Worm (Caenorhabditis elegans): Measurements from ENCODE around the gene Y56A3A.31.

Gene Y56A3A.31

ce11 chrIII:11978742-11979141 lies 4.5 kb downstream of the Y56A3A.31 start, which contains the start of gene Y56A3A.30:
Gene Y56A3A.30, minus strand, starts transcription at chrIII:11979065.
- TF ChIP-seq lin-29 (GFP tag; IDR thresholded peaks at IDR 0.05) = no peak
- no peak for TF ChIP-seq F49E8.2 (tag; optimal IDR thresholded peaks at IDR 0.05; ENCODE audit: borderline replicate concordance)
- no peak for TF ChIP-seq lir-3 (tag; optimal IDR thresholded peaks at IDR 0.05)
- TF ChIP-seq madf-5 (GFP tag; IDR thresholded peaks at IDR 0.05) = no peak
- no peak for TF ChIP-seq cey-2 (tag; optimal IDR thresholded peaks at IDR 0.05; ENCODE audit: borderline replicate concordance, insufficient read depth)
- no peak for TF ChIP-seq mep-1 (tag; optimal IDR thresholded peaks at IDR 0.05)
- no peak for TF ChIP-seq nhr-11 (tag; optimal IDR thresholded peaks at IDR 0.05)
- TF ChIP-seq hmg-1.1 (GFP tag; IDR thresholded peaks at IDR 0.05) = no peak
- TF ChIP-seq zag-1 (tag; optimal IDR thresholded peaks at IDR 0.05) = no peak
- no peak for TF ChIP-seq lim-7 (GFP tag; IDR thresholded peaks at IDR 0.05)
- TF ChIP-seq unc-39 (tag; optimal IDR thresholded peaks at IDR 0.05) = no peak
- no peak for TF ChIP-seq ceh-44 (GFP tag; IDR thresholded peaks at IDR 0.05)
- no peak for TF ChIP-seq T20F7.1 (GFP tag; optimal IDR thresholded peaks at IDR 0.05)
- TF ChIP-seq snpc-4 (tag; optimal IDR thresholded peaks at IDR 0.05) = no peak
- TF ChIP-seq ZK337.2 (GFP tag; IDR thresholded peaks at IDR 0.05) = no peak
- TF ChIP-seq dmd-9 (GFP tag; IDR thresholded peaks at IDR 0.05) = no peak

- TF ChIP-seq F37D6.2 (tag; optimal IDR thresholded peaks at IDR 0.05) = no peak
- TF ChIP-seq aly-2 (tag; optimal IDR thresholded peaks at IDR 0.05) = no peak
- TF ChIP-seq duxl-1 (tag; optimal IDR thresholded peaks at IDR 0.05; ENCODE audit: poor library complexity) = no peak
- TF ChIP-seq nhr-77 (tag; optimal IDR thresholded peaks at IDR 0.05) = no peak
- TF ChIP-seq php-3 (GFP tag; IDR thresholded peaks at IDR 0.05) = no peak
- TF ChIP-seq ceh-44 (GFP tag; IDR thresholded peaks at IDR 0.05) = no peak
- no peak for TF ChIP-seq mep-1 (tag; optimal IDR thresholded peaks at IDR 0.05)
- peak; percentile 94 for TF ChIP-seq aha-1 (tag)
These were observed 6.5 kb downstream of the Y56A3A.31 start for ce11 chrIII:11980743-11981142.

- TF ChIP-seq ceh-28 (tag; optimal IDR thresholded peaks at IDR 0.05) (no peak), zip-2 (tag; optimal IDR thresholded peaks at IDR 0.05) (no peak), ctbp-1 (GFP tag; IDR thresholded peaks at IDR 0.05) (0 out of 2 replicates have a peak, but pooled peaks have one; percentile 38), nhr-11 (tag; optimal IDR thresholded peaks at IDR 0.05) (no peak), lin-13 (GFP tag; optimal IDR thresholded peaks at IDR 0.05) (peak; percentile 52), sdz-12 (GFP tag; optimal IDR thresholded peaks at IDR 0.05) (no peak), jun-1 (tag; optimal IDR thresholded peaks at IDR 0.05) (no peak), F44E2.7 (GFP tag; IDR thresholded peaks at IDR 0.05) (no peak), unc-62 (GFP tag; optimal IDR thresholded peaks at IDR 0.05 in 1 of 2) (peak in 1 of 2 experiments; percentile 80), unc-62 (tag; optimal IDR thresholded peaks at IDR 0.05) (no peak), zip-11 (GFP tag; IDR thresholded peaks at IDR 0.05) (no peak), hlh-30 (tag; optimal IDR thresholded peaks at IDR 0.05; ENCODE audit: insufficient read depth) (peak; percentile 87), dve-1 (tag; optimal IDR thresholded peaks at IDR 0.05; ENCODE audit: insufficient read depth) (peak; percentile 23), dmd-6 (GFP tag; IDR thresholded peaks at IDR 0.05) (peak; percentile 48; the same call in 1 of the 2 replicates), aly-2 (tag; optimal IDR thresholded peaks at IDR 0.05) (no peak), php-3 (GFP tag; IDR thresholded peaks at IDR 0.05) (no peak), hmg-1.1 (GFP tag; IDR thresholded peaks at IDR 0.05) (peak; percentile 76), dpl-1 (GFP tag; optimal IDR thresholded peaks at IDR 0.05) (peak; percentile 36), mep-1 (tag; optimal IDR thresholded peaks at IDR 0.05) (peak; percentile 65), T26A8.4 (GFP tag; IDR thresholded peaks at IDR 0.05) (no peak), lin-29 (GFP tag; IDR thresholded peaks at IDR 0.05) (no peak), nhr-25 (tag; optimal IDR thresholded peaks at IDR 0.05; ENCODE audit: borderline replicate concordance, insufficient read depth) (no peak), gei-8 (GFP tag; optimal IDR thresholded peaks at IDR 0.05) (no peak), set-16 (GFP tag; IDR thresholded peaks at IDR 0.05) (peak; percentile 24; the same call in 1 of the 2 replicates), fos-1 (tag; optimal IDR thresholded peaks at IDR 0.05) (no peak), skn-1 (tag; optimal IDR thresholded peaks at IDR 0.05) (no peak), lsy-2 (tag; optimal IDR thresholded peaks at IDR 0.05) (peak in 1 of 2 experiments; percentile 65), spr-1 (tag; optimal IDR thresholded peaks at IDR 0.05) (no peak), rbr-2 (tag; optimal IDR thresholded peaks at IDR 0.05) (peak; percentile 42), mdl-1 (tag; optimal IDR thresholded peaks at IDR 0.05) (peak; percentile 30 to 83), madf-5 (GFP tag; IDR thresholded peaks at IDR 0.05) (no peak), F37D6.2 (tag; optimal IDR thresholded peaks at IDR 0.05) (no peak), hif-1 (tag; optimal IDR thresholded peaks at IDR 0.05) (peak in 1 of 2 experiments; percentile 53)
These were observed 7.3 kb downstream of the Y56A3A.31 start for ce11 chrIII:11981539-11981938.
